Fruit fly (Drosophila melanogaster): ENCODE results near the gene CG9801.

DNA sequence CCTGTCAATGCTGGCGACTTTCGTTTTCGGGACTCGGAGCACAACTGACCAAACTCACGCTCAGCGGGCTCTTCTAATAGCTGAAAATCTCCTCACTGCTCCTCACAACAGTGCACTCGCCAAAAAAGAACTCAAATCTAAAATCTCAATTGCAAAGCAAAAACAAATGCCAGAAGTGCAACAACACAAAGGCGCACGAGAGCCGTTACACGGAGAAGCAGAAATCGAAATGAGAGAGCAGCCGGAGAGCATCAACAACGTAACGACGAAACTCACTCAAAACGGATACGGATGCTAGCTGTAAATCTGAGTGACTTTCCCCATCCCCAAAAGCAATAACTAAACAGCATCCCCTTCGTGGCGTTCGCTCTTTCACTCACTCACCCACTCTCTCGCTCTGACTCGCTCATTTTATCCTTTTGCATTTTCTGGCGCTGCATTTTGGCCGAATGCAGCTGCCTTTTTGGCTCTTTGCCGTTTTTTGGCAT lies 49.7 kb downstream of the CG9801 start, which contains the start of gene hb:
- TF ChIP-seq usp (GFP tag; optimal IDR thresholded peaks at IDR 0.05): no peak
- no peak for TF ChIP-seq Dll (optimal IDR thresholded peaks at IDR 0.05)
- no peak for TF ChIP-seq EcR (GFP tag; optimal IDR thresholded peaks at IDR 0.05)
- no peak for TF ChIP-seq psq (optimal IDR thresholded peaks at IDR 0.05)
- no peak for TF ChIP-seq pan (optimal IDR thresholded peaks at IDR 0.05)

Measured in whole organism.